Worm (Caenorhabditis elegans): Measurements from ENCODE around the gene T23D5.8.

The T23D5.8 gene

DNA sequence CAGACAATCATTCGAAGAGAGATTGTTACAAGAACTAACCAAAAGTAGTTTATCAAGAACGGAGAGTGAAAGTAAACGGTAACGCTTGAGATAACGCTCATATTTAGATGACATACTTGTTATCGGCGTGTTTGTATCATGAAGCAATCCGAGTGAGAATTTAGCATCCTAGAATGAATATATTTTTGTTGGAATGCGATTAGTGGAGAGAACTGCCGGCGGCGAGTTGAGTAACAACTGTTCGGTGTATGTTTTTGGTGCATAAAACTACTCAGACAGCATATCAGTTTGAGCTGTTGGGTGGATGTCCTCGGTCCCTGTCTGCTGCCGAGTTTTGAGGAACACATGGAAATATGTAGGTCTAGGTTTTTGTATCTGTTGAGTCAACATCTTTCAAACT is 14.7 kb downstream of the T23D5.8 start, which contains the start of gene T23D5.3:
Gene T23D5.3, minus strand, starts transcription at position 101 of the 400 bp plus-strand sequence.
- TF ChIP-seq saeg-2 (GFP tag; IDR thresholded peaks at IDR 0.05) (no peak), nhr-25 (tag; optimal IDR thresholded peaks at IDR 0.05; ENCODE audit: borderline replicate concordance, insufficient read depth) (no peak), snpc-4 (tag; optimal IDR thresholded peaks at IDR 0.05) (no peak), mes-2 (tag; optimal IDR thresholded peaks at IDR 0.05; ENCODE audit: poor library complexity, severe bottlenecking) (no peak), nhr-11 (tag; optimal IDR thresholded peaks at IDR 0.05) (no peak), T26A8.4 (GFP tag; IDR thresholded peaks at IDR 0.05) (no peak)

DNA sequence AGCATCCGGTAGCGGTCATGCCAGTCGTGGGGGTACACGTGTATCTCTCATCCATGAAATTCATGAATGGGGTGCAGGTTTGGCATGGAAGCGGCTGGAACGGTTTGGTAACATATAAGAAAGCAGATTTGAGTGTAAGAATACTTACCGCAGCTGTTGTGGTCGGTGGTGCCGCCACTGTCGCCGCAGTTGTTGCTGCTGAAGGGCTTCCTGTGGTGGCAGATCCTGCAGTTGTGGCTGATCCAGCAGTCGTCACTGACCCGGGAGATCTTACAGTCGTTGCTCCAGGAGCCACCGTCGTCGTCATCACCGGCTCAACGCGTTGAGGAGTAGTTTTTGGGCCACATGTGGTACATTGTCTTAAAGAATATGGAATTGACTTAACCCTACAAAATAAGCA is 15.2 kb downstream of the T23D5.8 start:
- TF ChIP-seq saeg-2 (GFP tag; IDR thresholded peaks at IDR 0.05), result no peak
- no peak for TF ChIP-seq F10B5.3 (tag; optimal IDR thresholded peaks at IDR 0.05)
- TF ChIP-seq set-16 (GFP tag; IDR thresholded peaks at IDR 0.05), result peak; percentile 64
- TF ChIP-seq aha-1 (tag), result peak; percentile 11

DNA sequence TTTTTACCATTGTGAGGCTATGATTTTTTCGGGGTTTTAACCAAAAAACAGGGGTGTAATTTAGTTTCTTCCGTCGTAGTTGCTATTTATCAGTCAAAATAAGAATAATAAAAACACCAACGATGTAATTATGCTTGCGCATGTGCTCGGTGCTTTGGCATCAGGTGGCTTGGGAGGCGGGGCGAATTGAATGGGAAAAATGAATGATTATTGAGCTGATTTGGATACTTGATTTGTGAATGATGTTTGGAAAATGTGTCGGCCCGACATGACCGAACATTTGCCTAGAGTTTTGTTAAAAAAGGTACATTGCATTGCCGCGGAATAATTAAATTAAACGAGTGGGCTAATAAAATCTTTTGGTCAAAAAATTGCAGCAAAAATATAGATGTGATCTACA is 16.0 kb downstream of the T23D5.8 start, which contains the start of gene str-38:
Gene str-38, minus strand, starts transcription at position 101 of the 400 bp plus-strand sequence.
- TF ChIP-seq Y75B8A.6 (GFP tag; IDR thresholded peaks at IDR 0.05), result no peak
- no peak for TF ChIP-seq nhr-77 (tag; optimal IDR thresholded peaks at IDR 0.05)
- no peak for TF ChIP-seq nhr-25 (tag; optimal IDR thresholded peaks at IDR 0.05; ENCODE audit: borderline replicate concordance, insufficient read depth)
- no peak for TF ChIP-seq R02D3.7 (tag; optimal IDR thresholded peaks at IDR 0.05)

DNA sequence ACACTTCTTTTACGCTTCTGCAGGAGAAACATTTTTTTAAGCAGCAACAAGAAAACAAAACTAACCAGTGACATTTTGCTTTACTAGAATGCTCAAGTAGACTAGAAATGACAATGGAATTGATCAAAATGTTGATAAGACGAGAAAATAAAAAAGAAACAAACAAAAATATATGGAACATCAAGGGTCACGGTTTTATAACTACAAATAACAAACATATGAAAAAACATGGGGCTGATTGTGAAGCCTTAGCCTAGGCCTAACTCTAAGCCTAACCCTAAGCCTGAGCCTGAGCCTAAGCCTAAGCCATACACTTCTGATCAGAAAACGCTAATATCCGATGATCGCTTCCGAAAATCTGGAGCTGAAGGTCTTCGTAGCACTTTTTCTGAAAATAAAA is 17.8 kb downstream of the T23D5.8 start, which contains the start of gene Y6E2A.10:
Gene Y6E2A.10, minus strand, starts transcription at position 101 of the 400 bp plus-strand sequence.
- TF ChIP-seq dmd-9 (GFP tag; IDR thresholded peaks at IDR 0.05) (no peak), tag-97 (GFP tag; IDR thresholded peaks at IDR 0.05) (no peak), daf-16 (GFP tag; optimal IDR thresholded peaks at IDR 0.05) (no peak), daf-16 (tag; optimal IDR thresholded peaks at IDR 0.05) (no peak), dve-1 (tag; optimal IDR thresholded peaks at IDR 0.05; ENCODE audit: insufficient read depth) (no peak), hif-1 (tag; optimal IDR thresholded peaks at IDR 0.05) (no peak), lin-15B (tag; optimal IDR thresholded peaks at IDR 0.05) (no peak), fkh-10 (GFP tag; optimal IDR thresholded peaks at IDR 0.05) (no peak), zip-2 (tag; optimal IDR thresholded peaks at IDR 0.05) (no peak), hlh-11 (tag; optimal IDR thresholded peaks at IDR 0.05) (no peak), snpc-4 (tag; optimal IDR thresholded peaks at IDR 0.05) (no peak), skn-1 (tag; optimal IDR thresholded peaks at IDR 0.05) (no peak), ZK546.5 (tag; optimal IDR thresholded peaks at IDR 0.05) (no peak), ceh-82 (tag; optimal IDR thresholded peaks at IDR 0.05) (no peak), dmd-6 (GFP tag; IDR thresholded peaks at IDR 0.05) (no peak), Y48G9A.11 (GFP tag; IDR thresholded peaks at IDR 0.05) (no peak), madf-9 (GFP tag; conservative IDR thresholded peaks at IDR 0.05) (no peak)

DNA sequence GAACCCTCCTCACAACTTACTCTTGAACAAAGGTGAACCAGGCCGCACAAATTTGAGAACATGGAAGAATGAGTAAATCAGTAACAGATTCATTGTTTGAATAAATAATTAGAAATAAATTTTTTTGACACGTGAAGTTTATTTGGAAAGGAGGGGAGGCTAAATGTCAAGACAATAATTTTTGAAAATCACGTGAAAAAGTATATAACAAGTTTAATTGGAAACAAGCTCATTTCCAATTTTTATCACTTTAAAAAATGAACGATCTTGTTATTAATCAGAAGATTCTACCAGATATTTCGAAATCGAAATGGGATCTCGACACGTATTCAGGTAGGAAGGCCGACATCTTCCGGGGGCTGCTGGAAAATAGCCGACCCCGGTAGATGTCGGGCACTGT is 21.6 kb downstream of the T23D5.8 start, which contains the start of the genes irld-57 and sfxn-1.3:
Gene irld-57, minus strand, starts transcription at position 101 of the 400 bp plus-strand sequence.
Gene sfxn-1.3, plus strand, starts transcription at position 232 of the 400 bp plus-strand sequence.
- TF ChIP-seq nhr-28 (tag; optimal IDR thresholded peaks at IDR 0.05), result no peak
- TF ChIP-seq ZK337.2 (GFP tag; IDR thresholded peaks at IDR 0.05), result no peak
- no peak for TF ChIP-seq nhr-41 (GFP tag; IDR thresholded peaks at IDR 0.05)
- TF ChIP-seq attf-4 (tag; optimal IDR thresholded peaks at IDR 0.05), result no peak
- no peak for TF ChIP-seq Y48G9A.11 (GFP tag; IDR thresholded peaks at IDR 0.05)

DNA sequence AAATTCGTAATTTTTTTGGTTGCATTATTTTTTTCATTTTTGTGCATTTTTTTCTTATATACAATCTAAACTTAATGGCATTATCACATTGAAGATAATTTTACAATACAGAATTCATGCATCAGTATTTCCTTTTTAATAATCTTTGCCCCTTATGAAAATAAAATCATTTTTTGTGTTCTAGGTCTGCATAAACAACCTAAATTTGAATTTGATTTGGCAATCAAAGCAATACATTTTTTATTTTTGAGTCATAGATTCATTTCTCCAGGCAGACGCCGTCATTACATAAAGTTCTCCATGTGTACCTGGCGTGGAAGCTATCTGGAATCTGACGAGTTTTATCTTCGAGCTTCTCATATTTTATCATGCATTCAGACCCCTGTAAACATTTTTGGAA is 26.4 kb downstream of the T23D5.8 start, which contains the start of gene srh-140:
Gene srh-140, plus strand, starts transcription at position 301 of the 400 bp plus-strand sequence.
- TF ChIP-seq nhr-11 (tag; optimal IDR thresholded peaks at IDR 0.05) (no peak), R02D3.7 (tag; optimal IDR thresholded peaks at IDR 0.05) (no peak), nhr-25 (tag; optimal IDR thresholded peaks at IDR 0.05; ENCODE audit: borderline replicate concordance, insufficient read depth) (no peak), mxl-2 (GFP tag; conservative IDR thresholded peaks at IDR 0.05) (no peak), lin-15B (tag; optimal IDR thresholded peaks at IDR 0.05) (no peak), nhr-102 (tag; optimal IDR thresholded peaks at IDR 0.05) (no peak), skn-1 (tag; optimal IDR thresholded peaks at IDR 0.05) (no peak), ZK546.5 (tag; optimal IDR thresholded peaks at IDR 0.05) (no peak), Y5F2A.4 (GFP tag; optimal IDR thresholded peaks at IDR 0.05) (no peak)
